Fruit fly (Drosophila melanogaster) whole organism, pupa: Measurements from ENCODE around the gene Bap111.

Source experiments
- CG10348 ChIP-seq: fragments of 200-800 bp; sonication (Bioruptor generic); IDR thresholded peaks from 2 replicates; pipeline ENCODE4 v1.3.6; 2022; ENCODE audit warnings: missing biosample characterization, missing genetic modification characterization
- CG12605 ChIP-seq: fragments of 200-800 bp; sonication (Bioruptor generic); IDR thresholded peaks from 2 replicates; pipeline ENCODE4 v1.3.6; 2022; ENCODE audit warnings: missing biosample characterization, missing genetic modification characterization
- CG13204 ChIP-seq: fragments of 200-800 bp; sonication (Bioruptor generic); optimal IDR thresholded peaks from 2 replicates; lab custom pipeline; 2018; ENCODE audit warnings: missing biosample characterization, mild to moderate bottlenecking, missing genetic modification characterization, moderate library complexity
- CG14655 ChIP-seq: fragments of 200-800 bp; sonication (Bioruptor generic); optimal IDR thresholded peaks from 3 replicates; lab custom pipeline; 2017; ENCODE audit warnings: mild to moderate bottlenecking, missing biosample characterization, missing genetic modification reagents, missing genetic modification characterization
- CG15710 ChIP-seq: fragments of 200-800 bp; sonication (Bioruptor generic); optimal IDR thresholded peaks from 2 replicates; lab custom pipeline; 2018; ENCODE audit warnings: missing biosample characterization, mild to moderate bottlenecking, missing genetic modification characterization, moderate library complexity
- CG17806 ChIP-seq: fragments of 200-800 bp; sonication (Bioruptor generic); optimal IDR thresholded peaks from 2 replicates; lab custom pipeline; 2018; ENCODE audit warnings: missing biosample characterization, mild to moderate bottlenecking, missing genetic modification characterization, moderate library complexity
- CG32121 ChIP-seq: fragments of 200-800 bp; sonication (Bioruptor generic); IDR thresholded peaks from 2 replicates; pipeline ENCODE4 v1.3.6; 2022; ENCODE audit warnings: missing biosample characterization, missing genetic modification characterization
- CG34367 ChIP-seq: fragments of 200-800 bp; sonication (Bioruptor generic); optimal IDR thresholded peaks from 2 replicates; lab custom pipeline; 2018; ENCODE audit warnings: missing biosample characterization, mild to moderate bottlenecking, missing genetic modification characterization
- CG4496 ChIP-seq: fragments of 200-800 bp; sonication (Bioruptor generic); IDR thresholded peaks from 3 replicates; pipeline ENCODE4 v1.3.6; 2022; ENCODE audit warnings: missing biosample characterization, missing genetic modification characterization
- CG8159 ChIP-seq: fragments of 200-800 bp; sonication (Bioruptor generic); optimal IDR thresholded peaks from 3 replicates; lab custom pipeline; 2018; ENCODE audit warnings: missing biosample characterization, mild to moderate bottlenecking, missing genetic modification characterization, moderate library complexity
- CG8301 ChIP-seq: fragments of 200-800 bp; sonication (Bioruptor generic); optimal IDR thresholded peaks from 2 replicates; lab custom pipeline; 2018; ENCODE audit warnings: missing biosample characterization, mild to moderate bottlenecking, missing genetic modification characterization
- CG9948 ChIP-seq: fragments of 200-800 bp; sonication (Bioruptor generic); optimal IDR thresholded peaks from 2 replicates; lab custom pipeline; 2018; ENCODE audit warnings: missing biosample characterization, mild to moderate bottlenecking, missing genetic modification characterization, moderate library complexity
- D1 ChIP-seq: fragments of 200-800 bp; sonication (Bioruptor generic); optimal IDR thresholded peaks from 2 replicates; lab custom pipeline; 2018; ENCODE audit warnings: missing biosample characterization, mild to moderate bottlenecking, missing genetic modification characterization, moderate library complexity
- EcR ChIP-seq: fragments of 200-800 bp; sonication (Bioruptor generic); optimal IDR thresholded peaks from 3 replicates; lab custom pipeline; 2019; ENCODE audit warnings: missing biosample characterization, missing genetic modification characterization, mild to moderate bottlenecking, moderate library complexity, missing genetic modification reagents
- Ets98B ChIP-seq: fragments of 200-800 bp; sonication (Bioruptor generic); IDR thresholded peaks from 2 replicates; pipeline ENCODE4 v1.3.6; 2022; ENCODE audit warnings: missing biosample characterization, missing genetic modification characterization
- Pif1A ChIP-seq: fragments of 200-800 bp; sonication (Bioruptor generic); optimal IDR thresholded peaks from 3 replicates; lab custom pipeline; 2016; ENCODE audit warnings: missing biosample characterization, missing genetic modification characterization
- Pif1B ChIP-seq: fragments of 200-800 bp; sonication (Bioruptor generic); optimal IDR thresholded peaks from 3 replicates; lab custom pipeline; 2016; ENCODE audit warnings: missing biosample characterization, missing genetic modification characterization
- Snoo ChIP-seq: fragments of 200-800 bp; sonication (Bioruptor generic); optimal IDR thresholded peaks from 3 replicates; lab custom pipeline; 2017; ENCODE audit warnings: missing biosample characterization, mild to moderate bottlenecking, missing genetic modification characterization, inconsistent platforms
- fd96Ca ChIP-seq: fragments of 200-800 bp; sonication (Bioruptor generic); IDR thresholded peaks from 3 replicates; pipeline ENCODE4 v1.3.6; 2022; ENCODE audit warnings: missing biosample characterization, missing genetic modification characterization
- gl ChIP-seq: fragments of 200-800 bp; sonication (Bioruptor generic); optimal IDR thresholded peaks from 2 replicates; lab custom pipeline; 2018; ENCODE audit warnings: missing biosample characterization, mild to moderate bottlenecking, missing genetic modification characterization
- rn ChIP-seq: fragments of 200-800 bp; sonication (Bioruptor generic); IDR thresholded peaks from 2 replicates; pipeline ENCODE4 v1.3.6; 2022; ENCODE audit warnings: missing biosample characterization, missing genetic modification characterization

The Bap111 gene

DNA sequence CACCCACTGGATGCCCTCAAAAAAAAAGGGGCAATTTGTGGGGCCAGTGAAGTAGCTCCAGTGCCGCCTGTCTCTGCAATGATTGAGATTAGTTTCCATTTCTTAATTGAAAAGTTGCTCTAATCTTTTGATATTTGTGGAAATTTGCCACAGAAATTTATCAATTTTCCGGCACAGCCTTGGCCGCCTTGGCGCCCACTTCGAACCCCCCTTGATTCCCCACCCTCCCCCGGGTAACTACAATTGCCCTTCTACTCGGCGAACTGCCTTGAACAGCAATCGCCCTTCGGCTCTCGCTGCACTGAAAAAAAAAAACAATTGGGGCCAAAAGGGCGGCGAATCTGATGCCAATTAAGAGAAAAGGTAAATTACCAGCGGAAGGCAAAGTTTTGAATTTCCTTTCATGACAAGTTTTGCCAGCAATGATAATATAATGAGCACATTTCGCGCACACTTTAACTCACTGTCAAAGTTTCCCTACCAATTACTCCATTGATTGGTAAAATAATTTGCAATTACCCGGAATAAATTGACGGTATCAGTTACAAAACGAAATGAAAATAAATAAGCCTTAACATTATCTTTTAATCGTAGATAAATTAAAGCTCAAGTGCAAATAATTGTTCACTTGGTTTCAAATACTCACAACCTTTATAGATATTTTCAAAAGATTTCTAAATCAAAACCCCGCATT lies 29.3 kb upstream of the Bap111 start:
- TF ChIP-seq CG14655 (GFP tag; lab: Kevin White, UChicago) (peak; percentile 1), Snoo (tag; lab: Kevin White, UChicago) (no peak), gl (no peak), Pif1A (GFP tag; lab: Kevin White, UChicago) (no peak)

DNA sequence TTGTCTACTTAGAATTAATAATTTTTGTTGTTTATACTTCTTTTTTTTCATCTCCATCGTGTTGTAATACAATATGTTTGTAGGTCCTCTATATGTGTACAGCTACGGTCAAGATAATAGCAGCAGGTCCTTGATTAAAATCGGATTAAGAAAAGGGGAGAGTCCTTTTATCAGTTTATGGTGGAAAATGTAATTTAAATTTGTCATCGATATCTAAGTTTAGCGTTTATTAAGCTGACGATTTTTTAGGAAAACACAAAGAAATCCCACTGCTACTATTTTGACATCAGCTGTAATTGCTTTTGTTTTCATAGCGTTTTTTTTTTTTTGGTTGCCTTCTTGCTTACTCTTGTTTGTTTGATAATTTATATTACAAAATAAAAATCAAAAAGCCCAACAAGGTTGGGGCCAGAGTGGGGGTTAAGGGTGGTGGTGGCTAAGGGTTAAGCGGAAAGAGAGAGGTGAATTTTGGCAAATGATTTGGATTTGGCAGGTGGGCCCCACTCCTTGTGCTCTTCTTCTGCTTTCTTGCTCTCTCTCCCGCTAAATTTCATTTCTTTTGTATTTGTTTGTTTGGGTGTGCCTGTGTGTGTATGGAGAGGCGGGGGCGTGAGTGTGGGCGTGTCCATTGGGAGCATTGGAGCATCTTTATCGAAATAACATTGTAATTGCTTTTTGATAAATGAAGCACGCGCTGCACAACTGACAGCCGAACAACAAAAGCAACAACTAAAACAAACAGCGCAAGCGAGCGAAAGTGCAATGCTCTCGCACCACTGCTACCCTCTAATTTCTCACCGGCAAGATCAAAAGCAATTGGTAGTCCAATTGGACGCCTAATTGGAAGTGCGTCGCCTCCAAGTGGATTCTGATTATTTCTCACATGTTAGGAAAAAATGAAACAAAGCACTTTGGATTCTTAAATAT lies 28.0 kb upstream of the Bap111 start:
- TF ChIP-seq Ets98B (GFP tag; lab: Robert Waterston, UW) = no peak
- TF ChIP-seq CG12605 (GFP tag; lab: Robert Waterston, UW) = no peak
- no peak for TF ChIP-seq CG34367 (tag; lab: Kevin White, UChicago)
- TF ChIP-seq CG8159 (tag; lab: Kevin White, UChicago) = peak; percentile 53
- peak; percentile 29 for TF ChIP-seq CG17806 (tag; lab: Kevin White, UChicago)
- TF ChIP-seq CG32121 (GFP tag; lab: Robert Waterston, UW) = peak; percentile 29; the same call in 1 of the 2 replicates
- peak; percentile 16 for TF ChIP-seq Pif1B (GFP tag; lab: Kevin White, UChicago)
- 0 out of 3 replicates have a peak, but pooled peaks have one; percentile 27 for TF ChIP-seq CG4496 (GFP tag; lab: Robert Waterston, UW)
- TF ChIP-seq gl = no peak
- no peak for TF ChIP-seq rn
- TF ChIP-seq CG8301 = peak; percentile 36
- no peak for TF ChIP-seq D1 (tag; lab: Kevin White, UChicago)
- peak; percentile 39 for TF ChIP-seq CG14655 (GFP tag; lab: Kevin White, UChicago)
- no peak for TF ChIP-seq fd96Ca (GFP tag; lab: Robert Waterston, UW)
- TF ChIP-seq CG9948 (tag; lab: Kevin White, UChicago) = peak; percentile 34
- no peak for TF ChIP-seq CG10348 (GFP tag; lab: Robert Waterston, UW)
- TF ChIP-seq CG13204 (GFP tag; lab: Kevin White, UChicago) = no peak
- peak; percentile 28 for TF ChIP-seq Pif1A (GFP tag; lab: Kevin White, UChicago)
- TF ChIP-seq EcR (GFP tag; lab: Kevin White, UChicago) = no peak
- peak; percentile 35 for TF ChIP-seq Snoo (tag; lab: Kevin White, UChicago)
- TF ChIP-seq CG15710 (tag; lab: Kevin White, UChicago) = peak; percentile 21

DNA sequence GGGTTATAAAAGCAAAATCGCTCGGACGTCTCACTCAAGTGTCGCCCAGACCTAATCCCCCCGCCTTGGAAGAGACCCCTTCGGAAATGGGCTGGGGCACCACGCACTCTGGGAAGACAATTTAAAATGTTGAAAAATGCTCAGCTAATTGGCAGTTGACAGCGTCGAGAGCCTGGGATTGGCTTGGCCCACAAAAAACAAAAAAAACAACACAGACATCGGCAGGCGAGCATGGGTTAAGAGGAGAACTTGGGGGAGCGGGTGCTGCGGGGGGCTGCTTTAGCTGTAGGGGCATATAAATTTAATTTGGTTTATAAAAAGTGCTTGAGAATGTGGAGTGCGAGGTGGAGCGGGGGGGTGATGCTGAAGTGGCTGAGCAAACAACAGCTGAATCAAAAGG lies 26.6 kb upstream of the Bap111 start:
- TF ChIP-seq fd96Ca (GFP tag; lab: Robert Waterston, UW) (0 out of 3 replicates have a peak, but pooled peaks have one; percentile 27), CG34367 (tag; lab: Kevin White, UChicago) (no peak), Pif1A (GFP tag; lab: Kevin White, UChicago) (no peak), CG32121 (GFP tag; lab: Robert Waterston, UW) (no peak), D1 (tag; lab: Kevin White, UChicago) (no peak), EcR (GFP tag; lab: Kevin White, UChicago) (no peak)

DNA sequence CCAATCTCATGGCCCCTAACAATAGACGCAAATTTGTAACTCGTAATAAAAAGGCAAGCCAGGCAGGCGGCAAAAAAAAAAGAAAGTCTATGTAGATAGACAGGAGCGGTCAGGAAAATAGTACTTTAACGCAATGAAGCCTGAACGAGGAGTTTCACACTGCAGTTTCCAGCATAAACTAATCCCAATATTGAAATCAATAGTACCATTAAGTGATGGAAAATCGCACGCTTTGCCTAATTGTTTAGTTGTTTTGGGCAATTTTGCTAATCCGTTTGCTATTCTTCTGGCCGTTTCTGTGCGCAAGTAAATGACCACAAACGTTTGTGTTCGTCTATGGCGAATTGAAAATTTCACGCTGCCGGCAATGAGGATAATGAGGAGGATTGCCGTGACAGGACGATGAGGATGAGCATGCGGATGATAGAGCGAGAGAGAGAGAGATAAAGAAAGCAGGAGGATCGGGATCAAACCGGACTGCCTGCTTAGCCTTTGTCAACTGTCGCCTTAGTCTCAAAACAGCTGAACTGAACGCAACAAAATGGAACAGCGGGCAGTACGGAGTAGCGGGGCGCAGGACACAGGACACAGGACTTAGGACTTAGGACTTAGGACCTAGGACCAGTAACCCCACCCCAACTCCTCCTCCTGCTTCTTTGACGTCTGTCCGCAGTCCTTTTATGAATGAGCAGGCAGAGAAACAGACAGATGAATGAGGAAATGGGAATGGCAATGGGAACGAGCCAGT lies 21.7 kb upstream of the Bap111 start:
- no peak for TF ChIP-seq CG32121 (GFP tag; lab: Robert Waterston, UW)
- no peak for TF ChIP-seq Snoo (tag; lab: Kevin White, UChicago)
- no peak for TF ChIP-seq CG8159 (tag; lab: Kevin White, UChicago)
- TF ChIP-seq fd96Ca (GFP tag; lab: Robert Waterston, UW) = no peak
- TF ChIP-seq EcR (GFP tag; lab: Kevin White, UChicago) = no peak
- TF ChIP-seq CG14655 (GFP tag; lab: Kevin White, UChicago) = peak; percentile 10
- no peak for TF ChIP-seq gl
- TF ChIP-seq, all 21 proteins: peak for 1

DNA sequence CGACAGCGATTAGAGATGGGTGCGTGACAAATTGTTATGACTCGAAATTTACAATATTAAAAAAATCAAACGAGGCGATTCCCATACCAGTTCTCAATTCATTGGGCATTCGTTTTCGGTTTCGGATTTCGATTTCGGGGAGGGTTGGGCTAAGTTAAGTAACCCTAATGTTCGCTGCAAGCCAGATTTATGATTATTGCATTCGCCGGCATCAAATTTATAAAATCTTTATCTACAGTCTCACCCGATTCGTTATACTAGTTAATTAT lies 21.2 kb upstream of the Bap111 start:
- TF ChIP-seq gl = no peak
- no peak for TF ChIP-seq Ets98B (GFP tag; lab: Robert Waterston, UW)
- TF ChIP-seq CG9948 (tag; lab: Kevin White, UChicago) = no peak

DNA sequence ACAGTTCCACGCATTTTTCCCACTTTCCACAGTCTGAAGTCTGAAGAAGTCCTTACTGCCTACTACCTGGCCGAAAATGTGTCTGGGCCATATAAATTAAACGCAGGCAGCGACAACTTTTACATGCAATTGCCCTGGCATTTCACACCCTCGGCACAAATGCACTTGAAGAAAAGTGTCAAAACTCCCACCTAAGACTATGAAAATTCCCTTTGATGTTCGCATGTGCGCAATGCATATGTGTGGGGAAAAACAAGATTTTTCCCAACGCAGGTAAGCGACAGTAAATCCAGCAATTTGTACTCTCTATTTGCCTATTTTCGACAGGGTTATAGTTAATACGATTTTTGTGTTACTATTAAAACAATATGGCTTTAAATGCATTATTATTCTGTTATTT lies 19.7 kb upstream of the Bap111 start:
- TF ChIP-seq CG8159 (tag; lab: Kevin White, UChicago) = no peak
- no peak for TF ChIP-seq CG8301
- TF ChIP-seq CG13204 (GFP tag; lab: Kevin White, UChicago) = no peak
- no peak for TF ChIP-seq rn
- no peak for TF ChIP-seq CG9948 (tag; lab: Kevin White, UChicago)
